Worm (Caenorhabditis elegans): Measurements from ENCODE around the gene F58D12.1.

F58D12.1 gene

ce11 chrV:14063980-14064379 is 14.6 kb downstream of the F58D12.1 start:
- TF ChIP-seq zag-1 (tag; optimal IDR thresholded peaks at IDR 0.05): no peak
- TF ChIP-seq lsy-2 (tag; optimal IDR thresholded peaks at IDR 0.05): no peak
- TF ChIP-seq mbf-1 (tag; optimal IDR thresholded peaks at IDR 0.05): no peak
- no peak for TF ChIP-seq ama-1 (optimal IDR thresholded peaks at IDR 0.05)
- TF ChIP-seq unc-62 (GFP tag; optimal IDR thresholded peaks at IDR 0.05): no peak
- TF ChIP-seq Y55F3AM.14 (GFP tag; optimal IDR thresholded peaks at IDR 0.05): no peak
- TF ChIP-seq nhr-10 (tag; optimal IDR thresholded peaks at IDR 0.05): no peak

ce11 chrV:14064422-14064821 is 15.0 kb downstream of the F58D12.1 start, which contains the start of gene D1086.21:
D1086.21 (plus strand) TSS chrV:14064722.
- TF ChIP-seq C34F6.9 (tag; optimal IDR thresholded peaks at IDR 0.05): no peak
- no peak for TF ChIP-seq nhr-10 (tag; optimal IDR thresholded peaks at IDR 0.05)
- no peak for TF ChIP-seq ztf-4 (tag; optimal IDR thresholded peaks at IDR 0.05)
- no peak for TF ChIP-seq ceh-82 (tag; optimal IDR thresholded peaks at IDR 0.05)
- TF ChIP-seq nhr-23 (tag; optimal IDR thresholded peaks at IDR 0.05): no peak
- no peak for TF ChIP-seq ztf-1 (GFP tag; conservative IDR thresholded peaks at IDR 0.05)
- no peak for TF ChIP-seq nhr-21 (tag; optimal IDR thresholded peaks at IDR 0.05)
- no peak for TF ChIP-seq nhr-129 (tag; optimal IDR thresholded peaks at IDR 0.05)

ce11 chrV:14067816-14068296 is 18.5 kb downstream of the F58D12.1 start, which contains the start of gene D1086.17:
D1086.17 (plus strand) TSS chrV:14067866.
- no peak for TF ChIP-seq lsy-2 (tag; optimal IDR thresholded peaks at IDR 0.05)
- no peak for TF ChIP-seq mab-5 (tag; optimal IDR thresholded peaks at IDR 0.05)
- no peak for TF ChIP-seq peb-1 (tag; optimal IDR thresholded peaks at IDR 0.05)
- no peak for TF ChIP-seq crh-2 (tag; optimal IDR thresholded peaks at IDR 0.05)
- TF ChIP-seq ztf-4 (tag; optimal IDR thresholded peaks at IDR 0.05): no peak
- no peak for TF ChIP-seq nhr-23 (tag; optimal IDR thresholded peaks at IDR 0.05)
- TF ChIP-seq ztf-1 (GFP tag; conservative IDR thresholded peaks at IDR 0.05): no peak
- TF ChIP-seq nhr-10 (tag; optimal IDR thresholded peaks at IDR 0.05): no peak

ce11 chrV:14069899-14070298 is 20.5 kb downstream of the F58D12.1 start:
- TF ChIP-seq nhr-11 (tag; optimal IDR thresholded peaks at IDR 0.05): no peak
- no peak for TF ChIP-seq dmd-4 (tag; optimal IDR thresholded peaks at IDR 0.05)
- no peak for TF ChIP-seq nhr-25 (tag; optimal IDR thresholded peaks at IDR 0.05)
- no peak for TF ChIP-seq unc-55 (GFP tag; optimal IDR thresholded peaks at IDR 0.05)
- TF ChIP-seq nhr-6 (tag; optimal IDR thresholded peaks at IDR 0.05): no peak
- TF ChIP-seq sma-9 (GFP tag; optimal IDR thresholded peaks at IDR 0.05): no peak
- TF ChIP-seq sma-9 (tag; optimal IDR thresholded peaks at IDR 0.05): no peak

ce11 chrV:14074160-14074559 is 24.8 kb downstream of the F58D12.1 start, which contains the start of gene D1086.11:
D1086.11 (plus strand) TSS chrV:14074460.
- TF ChIP-seq nhr-25 (tag; optimal IDR thresholded peaks at IDR 0.05): no peak
- TF ChIP-seq Y55F3AM.14 (GFP tag; optimal IDR thresholded peaks at IDR 0.05): no peak
- no peak for TF ChIP-seq alr-1 (tag; optimal IDR thresholded peaks at IDR 0.05)
- no peak for TF ChIP-seq lin-39 (tag; optimal IDR thresholded peaks at IDR 0.05)
- TF ChIP-seq unc-62 (GFP tag; optimal IDR thresholded peaks at IDR 0.05): no peak
- no peak for TF ChIP-seq crh-2 (tag; optimal IDR thresholded peaks at IDR 0.05)
- no peak for TF ChIP-seq R02D3.7 (tag; optimal IDR thresholded peaks at IDR 0.05)
- TF ChIP-seq mab-5 (tag; optimal IDR thresholded peaks at IDR 0.05): no peak
- no peak for TF ChIP-seq elt-3 (tag; optimal IDR thresholded peaks at IDR 0.05)
- no peak for TF ChIP-seq ztf-11 (tag; optimal IDR thresholded peaks at IDR 0.05)
- TF ChIP-seq nhr-11 (tag; optimal IDR thresholded peaks at IDR 0.05): no peak
- TF ChIP-seq nhr-77 (tag; optimal IDR thresholded peaks at IDR 0.05): no peak
- no peak for TF ChIP-seq ztf-1 (GFP tag; conservative IDR thresholded peaks at IDR 0.05)
- no peak for TF ChIP-seq nhr-21 (tag; optimal IDR thresholded peaks at IDR 0.05)
- no peak for TF ChIP-seq skn-1 (tag; optimal IDR thresholded peaks at IDR 0.05)
- no peak for TF ChIP-seq sem-4 (tag; optimal IDR thresholded peaks at IDR 0.05)
- TF ChIP-seq lsy-2 (tag; optimal IDR thresholded peaks at IDR 0.05): no peak

- TF ChIP-seq R02D3.7 (tag; optimal IDR thresholded peaks at IDR 0.05) (no peak), elt-1 (tag; optimal IDR thresholded peaks at IDR 0.05) (no peak), unc-39 (tag; optimal IDR thresholded peaks at IDR 0.05) (no peak), egl-27 (tag; optimal IDR thresholded peaks at IDR 0.05) (no peak), ama-1 (optimal IDR thresholded peaks at IDR 0.05) (no peak), lsy-2 (tag; optimal IDR thresholded peaks at IDR 0.05) (no peak), dmd-4 (tag; optimal IDR thresholded peaks at IDR 0.05) (no peak)
Measured at ce11 chrV:14079501-14079900, 30.1 kb downstream of the F58D12.1 start, which contains the start of gene D1086.6. D1086.6 (plus strand) TSS chrV:14079801.
